Worm (Caenorhabditis elegans): Measurements from ENCODE around the gene Y116A8C.10.

Y116A8C.10 gene

DNA sequence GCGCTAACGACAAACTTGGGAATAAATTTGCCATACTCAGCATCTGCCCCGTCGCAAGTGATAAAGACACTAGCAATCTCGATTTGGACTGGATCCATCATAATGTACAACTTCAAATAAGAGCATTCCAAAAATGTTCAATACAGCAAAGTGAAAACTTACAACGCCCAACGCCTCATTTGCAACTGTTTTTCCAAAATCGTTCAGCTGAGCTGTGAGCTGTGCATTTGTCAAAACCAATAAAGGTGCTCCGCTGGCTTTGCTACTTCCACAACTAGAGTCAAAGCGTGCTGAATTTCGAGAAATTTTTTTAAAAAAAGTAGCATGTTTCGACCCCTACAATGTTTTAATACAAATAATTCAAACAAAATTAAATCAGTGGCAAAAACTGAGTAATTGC, 7.8 kb downstream of the Y116A8C.10 start, which contains the start of gene Y116A8C.49:
TSS of gene Y116A8C.49 (minus strand) at position 101 of the 400 bp plus-strand sequence.
- TF ChIP-seq sma-9 (GFP tag; optimal IDR thresholded peaks at IDR 0.05): no peak
- TF ChIP-seq sma-9 (tag; optimal IDR thresholded peaks at IDR 0.05): no peak
- no peak for TF ChIP-seq crh-2 (tag; optimal IDR thresholded peaks at IDR 0.05)
- TF ChIP-seq nhr-77 (tag; optimal IDR thresholded peaks at IDR 0.05): no peak
- TF ChIP-seq nhr-11 (tag; optimal IDR thresholded peaks at IDR 0.05): no peak
- TF ChIP-seq unc-39 (tag; optimal IDR thresholded peaks at IDR 0.05): no peak
- TF ChIP-seq Y55F3AM.14 (GFP tag; optimal IDR thresholded peaks at IDR 0.05): no peak
- TF ChIP-seq blmp-1 (tag; optimal IDR thresholded peaks at IDR 0.05; ENCODE audit: insufficient read depth): no peak
- no peak for TF ChIP-seq ceh-82 (tag; optimal IDR thresholded peaks at IDR 0.05)
- TF ChIP-seq ceh-16 (tag; optimal IDR thresholded peaks at IDR 0.05): no peak
- no peak for TF ChIP-seq F13H6.1 (tag; optimal IDR thresholded peaks at IDR 0.05)
- TF ChIP-seq ztf-1 (GFP tag; conservative IDR thresholded peaks at IDR 0.05): no peak
- TF ChIP-seq mdl-1 (tag; optimal IDR thresholded peaks at IDR 0.05): no peak

DNA sequence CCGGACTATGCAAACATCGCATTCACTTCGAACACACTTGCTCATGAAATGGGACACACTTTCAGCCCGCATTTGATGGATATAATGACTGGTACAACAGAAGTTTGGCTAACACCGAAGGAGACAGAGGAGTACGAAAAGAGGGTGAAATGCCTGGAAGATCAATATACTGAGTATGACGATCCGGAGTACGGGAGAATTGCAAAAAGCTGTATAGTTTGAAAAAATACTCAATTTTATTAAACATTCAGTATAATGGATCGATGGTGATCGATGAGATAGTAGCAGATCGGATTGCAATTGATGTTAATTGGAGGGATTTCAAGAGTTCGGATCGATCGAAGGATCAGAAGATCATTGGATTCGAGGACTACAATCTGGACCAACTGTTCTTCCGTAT, 12.3 kb downstream of the Y116A8C.10 start:
- TF ChIP-seq nhr-23 (tag; optimal IDR thresholded peaks at IDR 0.05) (no peak), Y55F3AM.14 (GFP tag; optimal IDR thresholded peaks at IDR 0.05) (no peak), lin-13 (GFP tag; optimal IDR thresholded peaks at IDR 0.05) (no peak)

DNA sequence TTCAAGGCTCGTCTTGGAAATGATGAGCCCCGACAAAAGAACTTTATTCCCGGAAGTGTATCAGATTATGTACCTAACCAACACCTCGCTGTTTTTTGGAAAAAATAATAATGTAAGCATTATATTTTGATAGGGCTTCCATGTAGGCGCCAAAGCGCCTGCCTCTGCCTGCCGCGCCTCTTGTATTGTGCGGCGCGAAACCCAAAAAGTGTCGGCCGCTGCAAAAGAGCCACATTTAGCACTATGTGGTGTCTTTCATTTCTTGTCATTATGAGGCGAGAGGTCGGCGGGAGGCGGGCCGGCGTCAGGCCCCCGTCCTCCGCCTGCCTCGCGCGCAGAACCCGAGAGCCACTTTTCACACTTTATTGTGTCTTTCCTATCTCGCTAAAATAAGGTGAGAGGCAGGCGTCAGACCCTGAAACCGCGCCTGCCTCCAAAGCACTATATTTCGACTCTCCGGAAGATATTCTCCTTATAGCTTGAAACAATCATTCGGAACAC, 13.5 kb downstream of the Y116A8C.10 start:
- TF ChIP-seq nhr-237 (tag; optimal IDR thresholded peaks at IDR 0.05) (no peak), ceh-82 (tag; optimal IDR thresholded peaks at IDR 0.05) (no peak), nhr-25 (tag; optimal IDR thresholded peaks at IDR 0.05) (no peak), elt-1 (tag; optimal IDR thresholded peaks at IDR 0.05) (no peak), nhr-129 (tag; optimal IDR thresholded peaks at IDR 0.05) (no peak), lsy-2 (tag; optimal IDR thresholded peaks at IDR 0.05) (no peak), nhr-21 (tag; optimal IDR thresholded peaks at IDR 0.05) (no peak), sem-4 (tag; optimal IDR thresholded peaks at IDR 0.05) (no peak), ZK546.5 (tag; optimal IDR thresholded peaks at IDR 0.05) (no peak), mab-5 (tag; optimal IDR thresholded peaks at IDR 0.05) (no peak), sma-9 (GFP tag; optimal IDR thresholded peaks at IDR 0.05) (no peak), sma-9 (tag; optimal IDR thresholded peaks at IDR 0.05) (no peak), egl-27 (tag; optimal IDR thresholded peaks at IDR 0.05) (no peak)

DNA sequence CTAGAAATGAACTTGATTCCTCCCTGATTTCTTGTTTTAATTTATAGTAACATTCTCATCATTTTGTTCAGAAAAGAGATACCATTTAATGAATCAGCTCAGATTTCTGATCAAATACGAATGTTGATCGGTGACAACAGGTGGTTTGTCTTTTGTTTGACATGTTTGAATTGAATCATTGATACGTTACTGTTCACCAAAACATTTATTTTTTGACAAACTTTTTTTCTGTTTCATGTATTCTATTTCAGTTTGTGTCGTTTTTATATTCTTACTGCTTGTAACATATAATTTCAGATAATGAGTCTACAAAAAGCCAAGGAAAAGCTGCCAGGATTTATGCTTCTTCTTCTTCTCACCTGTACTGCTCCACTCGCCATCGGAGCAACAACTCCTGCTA, 14.8 kb downstream of the Y116A8C.10 start, which contains the start of gene nep-24:
TSS of gene nep-24 (plus strand) at position 301 of the 400 bp plus-strand sequence.
- TF ChIP-seq Y55F3AM.14 (GFP tag; optimal IDR thresholded peaks at IDR 0.05) (no peak), lin-39 (tag; optimal IDR thresholded peaks at IDR 0.05) (no peak), peb-1 (tag; optimal IDR thresholded peaks at IDR 0.05) (no peak), unc-62 (GFP tag; optimal IDR thresholded peaks at IDR 0.05) (no peak), ceh-82 (tag; optimal IDR thresholded peaks at IDR 0.05) (no peak), nhr-10 (tag; optimal IDR thresholded peaks at IDR 0.05) (no peak), unc-55 (GFP tag; optimal IDR thresholded peaks at IDR 0.05) (no peak), sma-3 (GFP tag; optimal IDR thresholded peaks at IDR 0.05) (no peak), lin-13 (GFP tag; optimal IDR thresholded peaks at IDR 0.05) (no peak), mab-5 (tag; optimal IDR thresholded peaks at IDR 0.05) (no peak), dmd-4 (tag; optimal IDR thresholded peaks at IDR 0.05) (no peak), nhr-11 (tag; optimal IDR thresholded peaks at IDR 0.05) (no peak), nhr-6 (tag; optimal IDR thresholded peaks at IDR 0.05) (no peak), crh-2 (tag; optimal IDR thresholded peaks at IDR 0.05) (no peak)

DNA sequence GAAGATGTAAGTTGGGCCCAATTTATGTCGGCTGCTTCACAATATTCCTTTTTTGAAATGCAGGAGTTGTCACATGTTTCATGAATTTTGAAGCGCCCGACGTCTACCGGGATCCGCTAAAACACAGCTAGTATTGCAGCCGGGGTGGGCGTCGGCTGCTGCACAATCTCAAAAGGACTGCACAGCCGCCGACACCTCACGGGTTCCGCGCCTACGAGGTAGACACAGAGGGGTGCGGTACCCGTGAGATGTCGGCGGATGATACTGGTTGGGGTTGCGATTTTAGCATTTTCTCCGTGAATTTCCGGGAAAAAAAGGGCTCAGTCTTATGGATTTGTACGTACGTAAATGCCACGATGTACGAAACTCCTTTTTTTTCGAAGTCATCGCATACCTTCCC, 16.9 kb downstream of the Y116A8C.10 start:
- TF ChIP-seq egl-27 (tag; optimal IDR thresholded peaks at IDR 0.05) (no peak), aly-2 (tag; optimal IDR thresholded peaks at IDR 0.05) (no peak), nhr-237 (tag; optimal IDR thresholded peaks at IDR 0.05) (no peak), ama-1 (optimal IDR thresholded peaks at IDR 0.05) (no peak), zag-1 (tag; optimal IDR thresholded peaks at IDR 0.05) (no peak), C34F6.9 (tag; optimal IDR thresholded peaks at IDR 0.05) (no peak), sem-4 (tag; optimal IDR thresholded peaks at IDR 0.05) (no peak), dmd-4 (tag; optimal IDR thresholded peaks at IDR 0.05) (no peak), mab-5 (tag; optimal IDR thresholded peaks at IDR 0.05) (no peak), gmeb-1 (tag; optimal IDR thresholded peaks at IDR 0.05) (no peak), peb-1 (tag; optimal IDR thresholded peaks at IDR 0.05) (no peak), unc-62 (GFP tag; optimal IDR thresholded peaks at IDR 0.05) (no peak)
